Fruit fly (Drosophila melanogaster) whole organism, prepupa: Measurements from ENCODE around the gene CG43155.

Experiments
- Blimp-1 ChIP-seq: fragments of 200-800 bp; sonication (Bioruptor generic); optimal IDR thresholded peaks from 3 replicates; lab custom pipeline; 2017; ENCODE audit warnings: missing biosample characterization, missing genetic modification characterization, mild to moderate bottlenecking, moderate library complexity, missing genetic modification reagents
- CG11762 ChIP-seq: fragments of 200-800 bp; sonication (Bioruptor generic); optimal IDR thresholded peaks from 3 replicates; lab custom pipeline; 2016; ENCODE audit warnings: missing biosample characterization, missing genetic modification characterization; ENCODE audit not compliant: insufficient read depth
- CG11902 ChIP-seq: fragments of 200-800 bp; sonication (Bioruptor generic); optimal IDR thresholded peaks from 3 replicates; lab custom pipeline; 2016; ENCODE audit warnings: missing biosample characterization, missing genetic modification characterization
- CG1621 ChIP-seq: fragments of 200-800 bp; sonication (Bioruptor generic); optimal IDR thresholded peaks from 3 replicates; lab custom pipeline; 2018; ENCODE audit warnings: missing biosample characterization, mild to moderate bottlenecking, missing genetic modification characterization
- CG31627 ChIP-seq: fragments of 200-800 bp; sonication (Bioruptor generic); optimal IDR thresholded peaks from 3 replicates; lab custom pipeline; 2016; ENCODE audit warnings: missing biosample characterization, missing genetic modification characterization
- CG32006 ChIP-seq: fragments of 200-800 bp; sonication (Bioruptor generic); optimal IDR thresholded peaks from 3 replicates; lab custom pipeline; 2017; ENCODE audit warnings: missing biosample characterization, mild to moderate bottlenecking, missing genetic modification characterization
- CG34406 ChIP-seq: fragments of 200-800 bp; sonication (Bioruptor generic); optimal IDR thresholded peaks from 3 replicates; lab custom pipeline; 2016; ENCODE audit warnings: missing biosample characterization, missing genetic modification characterization
- CG3919 ChIP-seq: fragments of 200-800 bp; sonication (Bioruptor generic); optimal IDR thresholded peaks from 3 replicates; lab custom pipeline; 2016; ENCODE audit warnings: missing biosample characterization, missing genetic modification characterization
- CG6163 ChIP-seq: fragments of 200-800 bp; sonication (Bioruptor generic); IDR thresholded peaks from 3 replicates; pipeline ENCODE4 v1.3.6; 2022; ENCODE audit warnings: missing biosample characterization, missing genetic modification characterization
- CG6792 ChIP-seq: fragments of 200-800 bp; sonication (Bioruptor generic); optimal IDR thresholded peaks from 3 replicates; lab custom pipeline; 2016; ENCODE audit warnings: missing biosample characterization, missing genetic modification characterization
- CG6808 ChIP-seq: fragments of 200-800 bp; sonication (Bioruptor generic); optimal IDR thresholded peaks from 3 replicates; lab custom pipeline; 2017; ENCODE audit warnings: missing biosample characterization, missing genetic modification characterization, mild to moderate bottlenecking, moderate library complexity, missing genetic modification reagents
- CG6854 ChIP-seq: fragments of 200-800 bp; sonication (Bioruptor generic); optimal IDR thresholded peaks from 2 replicates; lab custom pipeline; 2017; ENCODE audit warnings: missing biosample characterization, mild to moderate bottlenecking, missing genetic modification characterization
- CG7368 ChIP-seq: fragments of 200-800 bp; sonication (Bioruptor generic); optimal IDR thresholded peaks from 3 replicates; lab custom pipeline; 2016; ENCODE audit warnings: missing biosample characterization, missing genetic modification characterization
- CG8319 ChIP-seq: fragments of 200-800 bp; sonication (Bioruptor generic); optimal IDR thresholded peaks from 3 replicates; lab custom pipeline; 2016; ENCODE audit warnings: missing biosample characterization, missing genetic modification characterization
- CG8632 ChIP-seq: fragments of 200-800 bp; sonication (Bioruptor generic); optimal IDR thresholded peaks from 3 replicates; lab custom pipeline; 2016; ENCODE audit warnings: missing biosample characterization, missing genetic modification characterization
- Eip75B ChIP-seq: fragments of 200-800 bp; sonication (Bioruptor generic); optimal IDR thresholded peaks from 3 replicates; lab custom pipeline; 2016; ENCODE audit warnings: missing biosample characterization, missing genetic modification characterization
- Eip78C ChIP-seq: fragments of 200-800 bp; sonication (Bioruptor generic); peaks from one replicate; lab custom pipeline; 2016; ENCODE audit warnings: missing biosample characterization, missing genetic modification characterization
- Hr38 ChIP-seq: sonication (Bioruptor generic); optimal IDR thresholded peaks from 2 replicates; lab custom pipeline; 2016; ENCODE audit warnings: missing biosample characterization, missing genetic modification characterization
- Hr39 ChIP-seq: fragments of 200-800 bp; sonication (Bioruptor generic); optimal IDR thresholded peaks from 2 replicates; lab custom pipeline; 2016; ENCODE audit warnings: missing biosample characterization, missing genetic modification characterization
- Hr4 ChIP-seq: fragments of 200-800 bp; sonication (Bioruptor generic); optimal IDR thresholded peaks from 3 replicates; lab custom pipeline; 2016; ENCODE audit warnings: missing biosample characterization, missing genetic modification characterization
- Lpt ChIP-seq: fragments of 200-800 bp; sonication (Bioruptor generic); optimal IDR thresholded peaks from 3 replicates; lab custom pipeline; 2016; ENCODE audit warnings: missing biosample characterization, missing genetic modification characterization
- Met ChIP-seq: fragments of 200-800 bp; sonication (Bioruptor generic); optimal IDR thresholded peaks from 3 replicates; lab custom pipeline; 2016; ENCODE audit warnings: missing biosample characterization, missing genetic modification characterization
- Smox ChIP-seq: fragments of 200-800 bp; sonication (Bioruptor generic); optimal IDR thresholded peaks from 3 replicates; lab custom pipeline; 2016; ENCODE audit warnings: missing biosample characterization, missing genetic modification characterization
- Sox102F ChIP-seq: fragments of 200-800 bp; sonication (Bioruptor generic); optimal IDR thresholded peaks from 2 replicates; lab custom pipeline; 2016; ENCODE audit warnings: missing biosample characterization, mild to moderate bottlenecking, missing genetic modification characterization
- Sox15 ChIP-seq: fragments of 200-800 bp; sonication (Bioruptor generic); optimal IDR thresholded peaks from 3 replicates; lab custom pipeline; 2016; ENCODE audit warnings: missing biosample characterization, missing genetic modification characterization
- achi ChIP-seq: fragments of 200-800 bp; sonication (Bioruptor generic); optimal IDR thresholded peaks from 3 replicates; lab custom pipeline; 2016; ENCODE audit warnings: missing biosample characterization, missing genetic modification characterization
- dsx ChIP-seq: fragments of 200-800 bp; optimal IDR thresholded peaks from 3 replicates; lab custom pipeline; 2019; ENCODE audit warnings: missing biosample characterization, mild to moderate bottlenecking, missing genetic modification characterization, moderate library complexity; ENCODE audit not compliant: poor library complexity, severe bottlenecking
- eg ChIP-seq: fragments of 200-800 bp; sonication (Bioruptor generic); IDR thresholded peaks from 3 replicates; pipeline ENCODE4 v1.3.6; 2022; ENCODE audit warnings: missing biosample characterization, missing genetic modification characterization
- esn ChIP-seq: fragments of 200-800 bp; sonication (Bioruptor generic); optimal IDR thresholded peaks from 2 replicates; lab custom pipeline; 2016; ENCODE audit warnings: missing biosample characterization, mild to moderate bottlenecking, missing genetic modification characterization, moderate library complexity
- fd59A ChIP-seq: fragments of 200-800 bp; sonication (Bioruptor generic); optimal IDR thresholded peaks from 2 replicates; lab custom pipeline; 2017; ENCODE audit warnings: missing biosample characterization, mild to moderate bottlenecking, missing genetic modification characterization, missing genetic modification reagents
- fd85E ChIP-seq: fragments of 200-800 bp; sonication (Bioruptor generic); optimal IDR thresholded peaks from 3 replicates; lab custom pipeline; 2016; ENCODE audit warnings: missing biosample characterization, missing genetic modification characterization
- fkh ChIP-seq: fragments of 200-800 bp; sonication (Bioruptor generic); optimal IDR thresholded peaks from 3 replicates; lab custom pipeline; 2017; ENCODE audit warnings: missing biosample characterization, mild to moderate bottlenecking, missing genetic modification characterization, moderate library complexity
- lz ChIP-seq: fragments of 200-800 bp; sonication (Bioruptor generic); optimal IDR thresholded peaks from 3 replicates; lab custom pipeline; 2016; ENCODE audit warnings: missing biosample characterization, missing genetic modification characterization
- pdm3 ChIP-seq: fragments of 200-800 bp; sonication (Bioruptor generic); optimal IDR thresholded peaks from 3 replicates; lab custom pipeline; 2016; ENCODE audit warnings: missing biosample characterization, missing genetic modification characterization
- salr ChIP-seq, 2 experiments: fragments of 200-800 bp; sonication (Bioruptor generic); optimal IDR thresholded peaks; 3 replicates each; lab custom pipeline; 2016 to 2018; ENCODE audit warnings: missing biosample characterization in 2 of 2, missing genetic modification characterization in 2 of 2, mild to moderate bottlenecking in 1 of 2
- ss ChIP-seq, 2 experiments: fragments of 200-800 bp; sonication (Bioruptor generic); optimal IDR thresholded peaks; 2 replicates in 1 of 2; 3 replicates in 1 of 2; lab custom pipeline; 2017 to 2018; ENCODE audit warnings: mild to moderate bottlenecking in 2 of 2, missing biosample characterization in 2 of 2, missing genetic modification characterization in 2 of 2, moderate library complexity in 1 of 2
- svp ChIP-seq: fragments of 200-800 bp; sonication (Bioruptor generic); peaks from one replicate; lab custom pipeline; 2016; ENCODE audit warnings: missing biosample characterization, missing genetic modification characterization
- topi ChIP-seq: fragments of 200-800 bp; sonication (Bioruptor generic); optimal IDR thresholded peaks from 3 replicates; lab custom pipeline; 2016; ENCODE audit warnings: missing biosample characterization, missing genetic modification characterization
- vri ChIP-seq: fragments of 200-800 bp; sonication (Bioruptor generic); optimal IDR thresholded peaks from 3 replicates; lab custom pipeline; 2016; ENCODE audit warnings: missing biosample characterization, mild to moderate bottlenecking, missing genetic modification characterization

CG43155 gene

dm6 chrX:11499454-11499853 lies 39.9 kb downstream of the CG43155 start (continued):
- peak; percentile 85 for TF ChIP-seq CG11902 (GFP tag; lab: Kevin White, UChicago)
- peak; percentile 89 for TF ChIP-seq topi
- peak; percentile 32 for TF ChIP-seq fd59A (GFP tag; lab: Kevin White, UChicago)
- TF ChIP-seq fkh (GFP tag; lab: Kevin White, UChicago) = no peak
- peak; percentile 89 for TF ChIP-seq CG6163 (GFP tag; lab: Robert Waterston, UW)
- peak; percentile 82 for TF ChIP-seq CG7368 (GFP tag; lab: Kevin White, UChicago)
- peak; percentile 82 for TF ChIP-seq eg (GFP tag; lab: Robert Waterston, UW)
- TF ChIP-seq vri (GFP tag; lab: Kevin White, UChicago) = peak; percentile 60
- peak; percentile 57 for TF ChIP-seq CG34406 (GFP tag; lab: Kevin White, UChicago)
- TF ChIP-seq Smox (GFP tag; lab: Kevin White, UChicago) = peak; percentile 85
- TF ChIP-seq fd85E (GFP tag; lab: Kevin White, UChicago) = peak; percentile 11
- peak; percentile 78 for TF ChIP-seq Hr4
- peak; percentile 70 for TF ChIP-seq achi (GFP tag; lab: Kevin White, UChicago)
- peak; percentile 73 for TF ChIP-seq Lpt
- TF ChIP-seq CG11762 (GFP tag; lab: Kevin White, UChicago) = peak; percentile 56
- TF ChIP-seq Sox15 (GFP tag; lab: Kevin White, UChicago) = peak; percentile 77
- TF ChIP-seq, all 60 proteins: peak for 57

DNA sequence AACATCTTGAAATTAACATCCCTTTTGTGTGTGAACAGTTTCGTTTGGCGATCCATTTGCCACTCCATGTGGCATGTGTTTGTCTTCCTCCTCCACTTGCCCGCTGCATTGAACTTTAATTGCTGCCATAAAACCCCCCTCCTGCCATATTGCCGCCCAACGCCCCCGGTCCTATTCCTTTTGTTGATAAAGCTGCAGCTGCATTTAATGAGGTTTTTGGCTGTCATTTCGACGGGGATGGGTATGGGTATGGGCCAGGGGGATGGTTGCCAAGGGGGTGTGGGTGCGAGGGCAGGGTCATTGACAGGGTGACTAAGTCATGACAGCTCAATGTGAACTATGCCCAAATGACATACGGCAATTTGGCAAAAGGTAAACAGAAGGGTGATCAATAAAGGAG lies 40.7 kb downstream of the CG43155 start:
- no peak for TF ChIP-seq lz (GFP tag; lab: Kevin White, UChicago)
- no peak for TF ChIP-seq Sox15 (GFP tag; lab: Kevin White, UChicago)
- peak; percentile 81 for TF ChIP-seq svp (GFP tag; lab: Kevin White, UChicago)

DNA sequence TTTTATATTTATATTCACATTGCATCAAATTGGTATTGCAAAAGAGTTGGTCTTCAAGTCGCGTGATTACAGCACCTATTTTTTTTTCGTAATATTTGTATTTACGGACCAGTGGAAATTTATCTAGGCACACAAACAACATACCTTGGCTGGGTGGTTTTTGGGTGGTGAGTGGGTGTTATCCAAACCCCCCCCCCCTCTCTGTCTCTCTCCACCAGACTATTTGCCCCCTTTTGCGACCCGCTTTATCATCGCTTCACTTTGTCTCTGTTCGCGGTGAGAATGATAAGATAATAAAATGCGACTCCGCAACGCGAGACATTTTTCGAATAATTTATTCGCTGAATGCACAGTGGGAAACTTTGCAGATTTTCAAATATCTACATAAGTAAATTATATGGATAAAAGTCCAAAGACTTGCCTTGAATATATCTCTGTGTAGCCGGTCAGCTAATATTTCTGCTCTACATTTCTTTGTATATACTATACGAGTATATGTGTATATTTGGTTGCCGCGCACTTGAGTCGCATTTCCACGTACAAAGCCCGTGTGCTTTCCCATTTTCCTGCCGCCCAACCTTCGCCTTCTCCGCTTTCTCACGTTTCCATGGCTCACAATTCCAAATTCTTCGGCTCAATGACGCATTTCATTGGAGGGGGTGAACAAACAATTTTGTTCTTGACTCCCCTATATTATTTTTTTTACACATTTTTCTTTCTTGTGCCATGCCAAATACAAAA lies 41.8 kb downstream of the CG43155 start:
- TF ChIP-seq CG8632 (GFP tag; lab: Kevin White, UChicago) = no peak
- TF ChIP-seq CG6854 (GFP tag; lab: Kevin White, UChicago) = no peak
- TF ChIP-seq Smox (GFP tag; lab: Kevin White, UChicago) = peak; percentile 18
- TF ChIP-seq esn (GFP tag; lab: Kevin White, UChicago) = peak; percentile 2
- peak; percentile 16 for TF ChIP-seq CG34406 (GFP tag; lab: Kevin White, UChicago)
- no peak for TF ChIP-seq CG11762 (GFP tag; lab: Kevin White, UChicago)
- TF ChIP-seq fkh (GFP tag; lab: Kevin White, UChicago) = peak; percentile 42
- peak; percentile 37 for TF ChIP-seq Met (GFP tag; lab: Kevin White, UChicago)
- TF ChIP-seq Eip78C (GFP tag; lab: Kevin White, UChicago) = peak; percentile 74
- peak; percentile 49 for TF ChIP-seq vri (GFP tag; lab: Kevin White, UChicago)
- peak; percentile 2 for TF ChIP-seq pdm3
- TF ChIP-seq svp (GFP tag; lab: Kevin White, UChicago) = peak; percentile 71
- TF ChIP-seq CG6163 (GFP tag; lab: Robert Waterston, UW) = 0 out of 3 replicates have a peak, but pooled peaks have one; percentile 15
- TF ChIP-seq CG6792 (GFP tag; lab: Kevin White, UChicago) = no peak
- TF ChIP-seq Sox102F (GFP tag; lab: Kevin White, UChicago) = peak; percentile 14

dm6 chrX:11503625-11504024 lies 44.0 kb downstream of the CG43155 start:
- TF ChIP-seq CG8632 (GFP tag; lab: Kevin White, UChicago) (no peak), Smox (GFP tag; lab: Kevin White, UChicago) (no peak), Blimp-1 (GFP tag; lab: Kevin White, UChicago) (no peak), Hr4 (no peak), Lpt (no peak), CG31627 (GFP tag; lab: Kevin White, UChicago) (no peak), pdm3 (no peak)

DNA sequence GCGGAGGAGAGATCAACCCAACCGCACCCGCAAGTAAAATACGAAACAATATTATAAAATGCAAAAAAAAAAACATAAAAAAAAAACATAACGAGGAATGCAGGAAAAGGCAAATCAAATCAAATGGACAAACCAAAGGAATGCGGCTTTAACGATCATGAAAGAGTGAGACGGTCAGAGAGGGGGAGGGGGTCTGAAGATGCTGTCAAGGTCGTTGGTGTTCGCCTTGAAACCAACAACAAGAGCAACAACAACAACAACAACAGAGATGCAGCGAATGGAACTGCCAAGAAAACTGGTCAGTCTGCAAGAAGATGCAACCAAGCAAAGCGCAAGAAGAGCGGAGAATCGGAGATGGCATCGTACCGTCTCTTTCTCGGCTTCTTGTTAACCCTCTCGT lies 46.6 kb downstream of the CG43155 start:
- TF ChIP-seq Eip75B = peak; percentile 11
- no peak for TF ChIP-seq Sox102F (GFP tag; lab: Kevin White, UChicago)
- TF ChIP-seq CG8319 = no peak
- TF ChIP-seq Hr38 (GFP tag; lab: Kevin White, UChicago) = no peak
- TF ChIP-seq CG3919 (GFP tag; lab: Kevin White, UChicago) = no peak
- TF ChIP-seq ss (GFP tag; optimal IDR thresholded peaks at IDR 0.05; lab: Kevin White, UChicago) = peak in 1 of 2 experiments; percentile 20
- no peak for TF ChIP-seq CG32006
- TF ChIP-seq CG6808 (GFP tag; lab: Kevin White, UChicago) = peak; percentile 7
- TF ChIP-seq CG1621 = no peak
- peak; percentile 65 for TF ChIP-seq Hr39 (GFP tag; lab: Kevin White, UChicago)
- TF ChIP-seq fd85E (GFP tag; lab: Kevin White, UChicago) = no peak
- TF ChIP-seq svp (GFP tag; lab: Kevin White, UChicago) = no peak
- no peak for TF ChIP-seq Hr4
- TF ChIP-seq salr (GFP tag; optimal IDR thresholded peaks at IDR 0.05; lab: Kevin White, UChicago) = no peak
- TF ChIP-seq topi = no peak
- TF ChIP-seq CG6163 (GFP tag; lab: Robert Waterston, UW) = peak; percentile 35; the same call in 1 of the 3 replicates
- TF ChIP-seq dsx (GFP tag; lab: Kevin White, UChicago) = peak; percentile 0
- TF ChIP-seq, all 60 proteins: peak for 6
